Fruit fly (Drosophila melanogaster) whole organism, adult: ENCODE results near the gene CG34117.

ENCODE experiments used
- CG11617 ChIP-seq: fragments of 200-800 bp; sonication (Bioruptor generic); optimal IDR thresholded peaks from 2 replicates; lab custom pipeline; 2017; ENCODE audit warnings: mild to moderate bottlenecking, missing biosample characterization, missing genetic modification reagents, missing genetic modification characterization
- CG12768 ChIP-seq: fragments of 200-800 bp; sonication (Bioruptor generic); optimal IDR thresholded peaks from 2 replicates; lab custom pipeline; 2017; ENCODE audit warnings: missing biosample characterization, missing genetic modification characterization, mild to moderate bottlenecking, moderate library complexity, missing genetic modification reagents
- CG14711 ChIP-seq: fragments of 200-800 bp; sonication (Bioruptor generic); optimal IDR thresholded peaks from 2 replicates; lab custom pipeline; 2018; ENCODE audit warnings: missing biosample characterization, mild to moderate bottlenecking, missing genetic modification characterization, moderate library complexity
- CG1620 ChIP-seq: fragments of 200-800 bp; sonication (Bioruptor generic); optimal IDR thresholded peaks from 2 replicates; lab custom pipeline; 2016; ENCODE audit warnings: missing biosample characterization, missing genetic modification characterization
- CG33017 ChIP-seq: fragments of 200-800 bp; sonication (Bioruptor generic); optimal IDR thresholded peaks from 2 replicates; lab custom pipeline; 2018; ENCODE audit warnings: missing biosample characterization, mild to moderate bottlenecking, missing genetic modification characterization, moderate library complexity
- CG5204 ChIP-seq: fragments of 200-800 bp; sonication (Bioruptor generic); optimal IDR thresholded peaks from 2 replicates; lab custom pipeline; 2016; ENCODE audit warnings: missing biosample characterization, missing genetic modification characterization
- CG7045 ChIP-seq: fragments of 200-800 bp; sonication (Bioruptor generic); optimal IDR thresholded peaks from 2 replicates; lab custom pipeline; 2017; ENCODE audit warnings: missing biosample characterization, mild to moderate bottlenecking, missing genetic modification characterization
- CG7101 ChIP-seq: fragments of 200-800 bp; sonication (Bioruptor generic); optimal IDR thresholded peaks from 2 replicates; lab custom pipeline; 2018; ENCODE audit warnings: missing biosample characterization, mild to moderate bottlenecking, missing genetic modification characterization, moderate library complexity
- Clk ChIP-seq: fragments of 200-800 bp; sonication (Bioruptor generic); optimal IDR thresholded peaks from 2 replicates; lab custom pipeline; 2017; ENCODE audit warnings: missing biosample characterization, missing genetic modification characterization
- Crg-1 ChIP-seq: fragments of 200-800 bp; sonication (Bioruptor generic); optimal IDR thresholded peaks from 2 replicates; lab custom pipeline; 2016; ENCODE audit warnings: missing biosample characterization, missing genetic modification characterization
- Hr96 ChIP-seq: fragments of 200-800 bp; sonication (Bioruptor generic); optimal IDR thresholded peaks from 2 replicates; lab custom pipeline; 2016; ENCODE audit warnings: missing biosample characterization, missing genetic modification characterization
- Mnt ChIP-seq: fragments of 200-800 bp; sonication (Bioruptor generic); optimal IDR thresholded peaks from 2 replicates; lab custom pipeline; 2016; ENCODE audit warnings: missing biosample characterization, mild to moderate bottlenecking, missing genetic modification characterization
- bab1 ChIP-seq: fragments of 200-800 bp; sonication (Bioruptor generic); optimal IDR thresholded peaks from 3 replicates; lab custom pipeline; 2019; ENCODE audit warnings: missing biosample characterization, mild to moderate bottlenecking, missing genetic modification characterization, moderate library complexity
- cic ChIP-seq: fragments of 200-800 bp; sonication (Bioruptor generic); optimal IDR thresholded peaks from 2 replicates; lab custom pipeline; 2017; ENCODE audit warnings: missing biosample characterization, mild to moderate bottlenecking, missing genetic modification characterization, moderate library complexity
- cnc ChIP-seq, 2 experiments: fragments of >200 bp; optimal IDR thresholded peaks; 2 replicates each; lab custom pipeline; 2017
- kay ChIP-seq: fragments of 200-800 bp; sonication (Bioruptor generic); peaks from one replicate; lab custom pipeline; 2016; ENCODE audit warnings: missing biosample characterization, missing genetic modification characterization, borderline replicate concordance
- ovo ChIP-seq: fragments of 200-800 bp; sonication (Bioruptor generic); optimal IDR thresholded peaks from 2 replicates; lab custom pipeline; 2016; ENCODE audit warnings: missing biosample characterization, missing genetic modification characterization
- pad ChIP-seq: fragments of 200-800 bp; sonication (Bioruptor generic); optimal IDR thresholded peaks from 3 replicates; lab custom pipeline; 2017; ENCODE audit warnings: missing biosample characterization, missing genetic modification characterization, mild to moderate bottlenecking, moderate library complexity, missing genetic modification reagents
- tj ChIP-seq: fragments of 200-800 bp; sonication (Bioruptor generic); optimal IDR thresholded peaks from 3 replicates; lab custom pipeline; 2017; ENCODE audit warnings: missing biosample characterization, mild to moderate bottlenecking, missing genetic modification characterization, moderate library complexity
- toe ChIP-seq: fragments of 200-800 bp; sonication (Bioruptor generic); optimal IDR thresholded peaks from 2 replicates; lab custom pipeline; 2016; ENCODE audit warnings: missing biosample characterization, missing genetic modification characterization

Gene CG34117

dm6 chr3R:9428189-9428699 is 28.4 kb upstream of the CG34117 start:
- TF ChIP-seq CG14711 (tag; lab: Kevin White, UChicago), result peak; percentile 26
- TF ChIP-seq ovo (GFP tag; lab: Kevin White, UChicago), result peak; percentile 65
- TF ChIP-seq toe, result no peak
- TF ChIP-seq CG12768 (GFP tag; lab: Kevin White, UChicago), result peak; percentile 92
- TF ChIP-seq cic, result peak; percentile 90
- peak; percentile 46 for TF ChIP-seq Clk (GFP tag; lab: Kevin White, UChicago)
- TF ChIP-seq Crg-1, result no peak
- TF ChIP-seq CG11617 (GFP tag; lab: Kevin White, UChicago), result peak; percentile 43
- peak; percentile 75 for TF ChIP-seq Mnt (GFP tag; lab: Kevin White, UChicago)
- TF ChIP-seq cnc (optimal IDR thresholded peaks at IDR 0.05; lab: Kevin White, UChicago), result no peak
- TF ChIP-seq CG33017 (tag; lab: Kevin White, UChicago), result peak; percentile 63
- TF ChIP-seq tj (GFP tag; lab: Kevin White, UChicago), result peak; percentile 74
- no peak for TF ChIP-seq CG5204
- TF ChIP-seq Hr96 (GFP tag; lab: Kevin White, UChicago), result peak; percentile 73
- TF ChIP-seq bab1 (GFP tag; lab: Kevin White, UChicago), result peak; percentile 34
- TF ChIP-seq CG1620 (GFP tag; lab: Kevin White, UChicago), result no peak
- TF ChIP-seq kay (GFP tag; lab: Kevin White, UChicago), result no peak
- peak; percentile 65 for TF ChIP-seq CG7101 (tag; lab: Kevin White, UChicago)
- TF ChIP-seq pad, result peak; percentile 20
- peak; percentile 65 for TF ChIP-seq CG7045 (GFP tag; lab: Kevin White, UChicago)

- TF ChIP-seq CG7101 (tag; lab: Kevin White, UChicago), result no peak
- TF ChIP-seq cnc (optimal IDR thresholded peaks at IDR 0.05; lab: Kevin White, UChicago), result no peak
- TF ChIP-seq cic, result no peak
- TF ChIP-seq pad, result no peak
- TF ChIP-seq CG33017 (tag; lab: Kevin White, UChicago), result no peak
- TF ChIP-seq Hr96 (GFP tag; lab: Kevin White, UChicago), result no peak
- TF ChIP-seq CG1620 (GFP tag; lab: Kevin White, UChicago), result no peak
- no peak for TF ChIP-seq Mnt (GFP tag; lab: Kevin White, UChicago)
- no peak for TF ChIP-seq CG7045 (GFP tag; lab: Kevin White, UChicago)
- no peak for TF ChIP-seq bab1 (GFP tag; lab: Kevin White, UChicago)
- TF ChIP-seq CG5204, result no peak
- no peak for TF ChIP-seq Clk (GFP tag; lab: Kevin White, UChicago)
- no peak for TF ChIP-seq CG11617 (GFP tag; lab: Kevin White, UChicago)
- no peak for TF ChIP-seq CG14711 (tag; lab: Kevin White, UChicago)
- TF ChIP-seq tj (GFP tag; lab: Kevin White, UChicago), result no peak
- TF ChIP-seq toe, result no peak
- TF ChIP-seq CG12768 (GFP tag; lab: Kevin White, UChicago), result no peak
- no peak for TF ChIP-seq Crg-1
These were observed 27.5 kb upstream of the CG34117 start for dm6 chr3R:9427328-9427727.

- TF ChIP-seq toe (no peak), bab1 (GFP tag; lab: Kevin White, UChicago) (no peak), kay (GFP tag; lab: Kevin White, UChicago) (no peak), CG7101 (tag; lab: Kevin White, UChicago) (no peak), tj (GFP tag; lab: Kevin White, UChicago) (peak; percentile 88), CG14711 (tag; lab: Kevin White, UChicago) (no peak), CG1620 (GFP tag; lab: Kevin White, UChicago) (no peak)
These were observed 24.3 kb upstream of the CG34117 start for dm6 chr3R:9424061-9424665.

- TF ChIP-seq Mnt (GFP tag; lab: Kevin White, UChicago) (no peak), toe (no peak), CG12768 (GFP tag; lab: Kevin White, UChicago) (peak; percentile 44), cnc (optimal IDR thresholded peaks at IDR 0.05; lab: Kevin White, UChicago) (no peak), CG11617 (GFP tag; lab: Kevin White, UChicago) (no peak), CG33017 (tag; lab: Kevin White, UChicago) (no peak), kay (GFP tag; lab: Kevin White, UChicago) (peak; percentile 59), tj (GFP tag; lab: Kevin White, UChicago) (peak; percentile 80), ovo (GFP tag; lab: Kevin White, UChicago) (no peak), cic (peak; percentile 21), Clk (GFP tag; lab: Kevin White, UChicago) (no peak), CG7045 (GFP tag; lab: Kevin White, UChicago) (no peak)
These were observed 22.5 kb upstream of the CG34117 start for dm6 chr3R:9422338-9422737.

- TF ChIP-seq Mnt (GFP tag; lab: Kevin White, UChicago), result peak; percentile 13
- peak; percentile 45 for TF ChIP-seq CG11617 (GFP tag; lab: Kevin White, UChicago)
- TF ChIP-seq kay (GFP tag; lab: Kevin White, UChicago), result no peak
- peak; percentile 73 for TF ChIP-seq CG12768 (GFP tag; lab: Kevin White, UChicago)
- TF ChIP-seq toe, result no peak
- TF ChIP-seq CG7101 (tag; lab: Kevin White, UChicago), result peak; percentile 34
- no peak for TF ChIP-seq Hr96 (GFP tag; lab: Kevin White, UChicago)
- no peak for TF ChIP-seq CG5204
- peak; percentile 91 for TF ChIP-seq cic
- TF ChIP-seq Clk (GFP tag; lab: Kevin White, UChicago), result no peak
- peak; percentile 10 for TF ChIP-seq CG33017 (tag; lab: Kevin White, UChicago)
- peak; percentile 64 for TF ChIP-seq tj (GFP tag; lab: Kevin White, UChicago)
- TF ChIP-seq CG7045 (GFP tag; lab: Kevin White, UChicago), result peak; percentile 18
- peak; percentile 36 for TF ChIP-seq ovo (GFP tag; lab: Kevin White, UChicago)
- TF ChIP-seq pad, result peak; percentile 55
- TF ChIP-seq bab1 (GFP tag; lab: Kevin White, UChicago), result no peak
- peak; percentile 14 for TF ChIP-seq CG14711 (tag; lab: Kevin White, UChicago)
These were observed 20.8 kb upstream of the CG34117 start for dm6 chr3R:9420439-9421234.
